Fruit fly (Drosophila melanogaster): ENCODE data around the gene Gr66a.
A peak's percentile ranks its signal among the peaks of the same experiment; 100 is the strongest.

Gr66a gene

dm6 chr3L:8340264-8341095, 33.7 kb upstream of the Gr66a start, which contains the start of the genes Prim1 and CG7083 (continued):
- TF ChIP-seq hkb (optimal IDR thresholded peaks at IDR 0.05) (peak; percentile 17), hkb (GFP tag; IDR thresholded peaks at IDR 0.05) (0 out of 2 replicates have a peak, but pooled peaks have one; percentile 21), crp (GFP tag; optimal IDR thresholded peaks at IDR 0.05) (peak; percentile 93 to 97), CG9876 (GFP tag; optimal IDR thresholded peaks at IDR 0.05) (peak; percentile 18), trem (tag; optimal IDR thresholded peaks at IDR 0.05) (peak; percentile 63), her (GFP tag; optimal IDR thresholded peaks at IDR 0.05) (peak; percentile 61), tin (GFP tag; optimal IDR thresholded peaks at IDR 0.05) (peak; percentile 65), HmgZ (tag; optimal IDR thresholded peaks at IDR 0.05) (peak; percentile 64), C15 (GFP tag; IDR thresholded peaks at IDR 0.05) (no peak), zfh2 (GFP tag; optimal IDR thresholded peaks at IDR 0.05) (peak; percentile 57), NfI (GFP tag; optimal IDR thresholded peaks at IDR 0.05) (peak; percentile 60), Ets65A (GFP tag) (peak; percentile 72), tio (GFP tag; optimal IDR thresholded peaks at IDR 0.05) (no peak), dpn (GFP tag; optimal IDR thresholded peaks at IDR 0.05) (peak; percentile 43 to 52), YL-1 (GFP tag; optimal IDR thresholded peaks at IDR 0.05) (peak; percentile 96), HLH4C (GFP tag; IDR thresholded peaks at IDR 0.05; ENCODE audit: partially characterized antibody) (no peak), crol (GFP tag; IDR thresholded peaks at IDR 0.05) (no peak), lola (GFP tag; optimal IDR thresholded peaks at IDR 0.05) (peak in 1 of 3 experiments; percentile 55), CG13894 (tag; optimal IDR thresholded peaks at IDR 0.05) (no peak), CG9817 (tag; optimal IDR thresholded peaks at IDR 0.05) (peak; percentile 43), CG7987 (GFP tag; optimal IDR thresholded peaks at IDR 0.05) (no peak), HHEX (GFP tag; optimal IDR thresholded peaks at IDR 0.05) (peak; percentile 20), CG4617 (GFP tag; optimal IDR thresholded peaks at IDR 0.05; ENCODE audit: borderline replicate concordance) (peak; percentile 84), CG12219 (GFP tag; optimal IDR thresholded peaks at IDR 0.05) (peak; percentile 14), B-H2 (GFP tag; optimal IDR thresholded peaks at IDR 0.05) (peak; percentile 55), unc-4 (GFP tag; IDR thresholded peaks at IDR 0.05; ENCODE audit: partially characterized antibody) (peak; percentile 33; the same call in 1 of the 2 replicates), tap (tag; optimal IDR thresholded peaks at IDR 0.05) (peak; percentile 11), CG2202 (tag; optimal IDR thresholded peaks at IDR 0.05) (peak; percentile 24), CG10565 (GFP tag; optimal IDR thresholded peaks at IDR 0.05) (no peak), CG13424 (tag; optimal IDR thresholded peaks at IDR 0.05) (peak; percentile 61), bab2 (GFP tag; optimal IDR thresholded peaks at IDR 0.05) (peak; percentile 61), Dp (GFP tag; optimal IDR thresholded peaks at IDR 0.05) (peak; percentile 81), unpg (GFP tag; optimal IDR thresholded peaks at IDR 0.05) (peak; percentile 63), CG16813 (GFP tag; IDR thresholded peaks at IDR 0.05; ENCODE audit: partially characterized antibody) (no peak), Drgx (GFP tag; IDR thresholded peaks at IDR 0.05) (0 out of 2 replicates have a peak, but pooled peaks have one; percentile 13), CG18599 (GFP tag; optimal IDR thresholded peaks at IDR 0.05) (peak; percentile 77), toy (GFP tag; IDR thresholded peaks at IDR 0.05) (no peak), Six4 (GFP tag; optimal IDR thresholded peaks at IDR 0.05) (peak; percentile 46), seq (GFP tag; IDR thresholded peaks at IDR 0.05) (0 out of 2 replicates have a peak, but pooled peaks have one; percentile 27), kay (GFP tag; optimal IDR thresholded peaks at IDR 0.05) (no peak), klu (GFP tag; IDR thresholded peaks at IDR 0.05) (no peak), CG3995 (GFP tag; optimal IDR thresholded peaks at IDR 0.05) (no peak), Asciz (GFP tag; optimal IDR thresholded peaks at IDR 0.05) (peak; percentile 33), CG18011 (GFP tag; optimal IDR thresholded peaks at IDR 0.05) (peak; percentile 56), CG7786 (GFP tag; optimal IDR thresholded peaks at IDR 0.05) (peak; percentile 57), pnt (GFP tag; optimal IDR thresholded peaks at IDR 0.05) (peak; percentile 33), fd102C (GFP tag; optimal IDR thresholded peaks at IDR 0.05) (no peak), BEAF-32 (GFP tag; optimal IDR thresholded peaks at IDR 0.05) (peak; percentile 43)
